Worm (Caenorhabditis elegans): Measurements from ENCODE around the gene F18E3.10.

F18E3.10 gene

DNA sequence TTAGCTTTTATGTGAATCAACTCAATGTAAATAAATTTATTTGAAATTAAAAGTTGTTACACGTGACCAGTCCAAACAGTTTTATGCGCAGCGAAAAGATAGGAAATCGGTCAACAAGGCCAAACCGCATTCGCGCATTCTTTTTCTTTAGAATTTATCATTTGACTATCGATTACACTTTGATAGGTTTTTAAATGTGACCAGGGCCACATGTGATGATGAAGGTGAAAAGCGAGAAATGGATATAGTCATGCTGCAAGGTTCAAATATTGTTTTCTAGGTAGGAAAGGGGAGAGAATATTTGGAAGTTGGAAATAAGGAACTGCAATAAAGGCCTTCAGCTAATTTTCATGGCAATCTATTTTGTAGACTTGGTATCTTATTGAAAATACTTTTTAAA, 12.7 kb upstream of the F18E3.10 start:
- no peak for TF ChIP-seq W03F9.2 (tag; optimal IDR thresholded peaks at IDR 0.05)
- TF ChIP-seq him-1 (tag; optimal IDR thresholded peaks at IDR 0.05) = no peak
- TF ChIP-seq dao-5 (tag; optimal IDR thresholded peaks at IDR 0.05) = no peak

DNA sequence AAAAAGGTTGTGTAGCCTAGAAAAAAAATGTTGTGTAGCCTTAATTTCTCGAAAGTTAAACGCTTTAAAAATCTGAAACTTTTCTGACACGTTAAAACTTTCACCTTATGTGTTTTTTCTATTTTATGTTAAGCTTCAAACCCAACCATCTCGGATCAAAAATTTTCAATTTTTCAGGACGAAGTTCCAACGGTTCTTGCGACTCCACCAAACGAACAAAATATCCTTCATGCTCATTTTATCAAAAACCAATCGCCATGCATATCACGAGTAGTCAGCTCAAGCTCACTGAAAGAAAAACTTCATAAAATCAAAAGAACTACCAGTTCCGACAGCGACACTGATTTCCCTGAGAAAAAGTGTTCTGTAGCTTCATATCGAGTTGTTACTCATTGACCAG, 12.3 kb upstream of the F18E3.10 start:
- TF ChIP-seq him-1 (tag; optimal IDR thresholded peaks at IDR 0.05) = no peak
- TF ChIP-seq W03F9.2 (tag; optimal IDR thresholded peaks at IDR 0.05) = no peak
- no peak for TF ChIP-seq dao-5 (tag; optimal IDR thresholded peaks at IDR 0.05)

DNA sequence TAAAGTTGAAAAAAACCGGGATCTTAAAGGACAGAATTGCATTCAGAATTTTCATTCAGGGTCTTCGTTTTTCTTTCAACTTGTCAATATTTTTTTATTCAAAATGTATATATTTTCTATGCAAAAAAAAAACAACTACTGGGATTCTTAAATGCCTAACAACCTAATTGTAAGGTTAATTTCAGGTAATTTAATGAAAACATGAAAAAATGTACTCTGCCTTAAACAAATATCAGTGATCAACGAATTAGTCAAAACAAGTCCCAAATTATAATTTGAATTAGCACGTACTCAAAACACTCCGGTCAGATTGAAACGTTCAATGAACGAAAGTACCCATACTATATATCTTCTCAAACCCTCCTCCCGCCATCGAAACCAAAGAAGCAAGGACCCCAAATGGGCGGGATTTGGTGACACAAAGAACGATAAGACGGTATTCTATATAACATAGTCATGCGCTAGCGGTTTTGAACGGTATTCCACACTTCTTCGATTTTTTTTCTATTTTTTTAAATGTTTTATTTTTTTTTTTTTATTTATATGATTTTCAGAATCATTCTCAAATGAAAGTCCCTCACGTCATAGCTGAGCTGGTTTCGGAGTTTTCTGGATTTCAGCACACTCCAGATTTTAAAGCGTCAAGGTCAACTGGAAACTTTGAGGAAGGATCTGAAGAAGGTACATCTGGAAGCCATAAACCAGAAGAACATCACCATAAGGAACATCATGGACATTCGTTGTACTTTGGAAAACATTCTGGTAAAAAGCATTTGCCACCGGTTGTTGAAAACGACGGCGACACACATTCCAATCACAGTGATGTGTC, 11.4 kb upstream of the F18E3.10 start, which contains the start of the genes ddo-2 and F25E5.8:
ddo-2 (minus strand) TSS at position 330 of the 829 bp plus-strand sequence.
F25E5.8 (plus strand) TSS at position 555 of the 829 bp plus-strand sequence.
- TF ChIP-seq W03F9.2 (tag; optimal IDR thresholded peaks at IDR 0.05) (no peak), him-1 (tag; optimal IDR thresholded peaks at IDR 0.05) (no peak), dao-5 (tag; optimal IDR thresholded peaks at IDR 0.05) (no peak)

DNA sequence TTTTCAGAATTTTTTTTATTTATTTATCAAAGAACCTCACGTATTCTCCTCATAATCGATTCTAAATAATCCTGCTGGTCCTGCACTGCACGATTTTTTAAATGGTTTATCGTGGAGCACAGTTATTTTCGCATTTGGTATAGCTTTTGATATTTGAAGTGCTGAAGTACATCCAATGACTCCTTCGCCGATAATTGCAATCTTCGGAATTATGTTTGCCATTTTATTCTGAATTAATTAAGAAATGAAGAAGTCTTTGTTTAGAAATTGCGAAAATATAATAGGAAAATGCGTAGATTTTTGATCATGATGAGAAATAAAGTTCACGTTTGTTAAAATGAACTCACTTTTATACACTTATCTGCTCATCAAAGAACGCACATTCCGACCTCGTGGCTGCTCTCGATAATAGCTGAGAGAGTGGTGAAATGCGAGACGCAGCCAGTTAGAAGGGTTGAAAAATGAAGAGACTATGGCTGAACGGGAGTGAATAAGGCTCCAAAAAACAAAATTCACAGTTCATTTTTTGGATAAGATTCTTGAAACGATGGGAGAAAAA, 10.6 kb upstream of the F18E3.10 start:
- TF ChIP-seq him-1 (tag; optimal IDR thresholded peaks at IDR 0.05) (no peak), dao-5 (tag; optimal IDR thresholded peaks at IDR 0.05) (no peak), W03F9.2 (tag; optimal IDR thresholded peaks at IDR 0.05) (peak; percentile 0)

DNA sequence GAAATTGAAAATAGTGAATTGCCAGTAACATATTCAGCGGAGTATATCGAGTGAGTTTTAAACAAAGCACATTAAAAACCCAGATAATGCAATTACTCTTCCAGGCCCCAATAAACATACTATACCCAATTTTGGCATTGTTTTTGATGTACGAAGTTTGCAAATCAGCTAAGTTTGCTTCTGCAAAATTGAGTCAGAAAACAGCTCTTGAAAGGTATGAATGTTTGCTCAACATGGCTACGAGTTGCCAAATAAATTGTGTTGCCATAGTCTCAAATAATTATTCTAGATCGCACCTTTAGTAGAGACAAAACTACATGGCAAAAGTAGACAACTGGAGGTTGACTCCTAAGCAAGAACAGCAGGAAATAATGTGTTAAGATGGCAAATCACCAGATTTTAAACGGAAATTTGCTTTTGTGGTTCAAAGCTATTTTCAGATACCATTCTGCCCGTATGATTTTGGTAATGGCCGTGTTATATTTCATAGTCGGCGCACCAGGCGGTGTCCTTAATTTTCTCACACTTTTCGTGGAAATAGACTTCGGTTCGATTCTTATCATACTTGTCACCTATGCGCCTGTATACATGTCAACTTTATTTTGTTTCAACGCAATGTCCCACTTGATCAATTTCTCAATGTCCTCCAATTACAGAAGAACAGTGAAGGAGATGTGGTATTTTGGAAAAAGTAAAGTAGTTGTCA, 8.4 kb upstream of the F18E3.10 start:
- TF ChIP-seq dao-5 (tag; optimal IDR thresholded peaks at IDR 0.05) (no peak), him-1 (tag; optimal IDR thresholded peaks at IDR 0.05) (no peak), W03F9.2 (tag; optimal IDR thresholded peaks at IDR 0.05) (no peak)

DNA sequence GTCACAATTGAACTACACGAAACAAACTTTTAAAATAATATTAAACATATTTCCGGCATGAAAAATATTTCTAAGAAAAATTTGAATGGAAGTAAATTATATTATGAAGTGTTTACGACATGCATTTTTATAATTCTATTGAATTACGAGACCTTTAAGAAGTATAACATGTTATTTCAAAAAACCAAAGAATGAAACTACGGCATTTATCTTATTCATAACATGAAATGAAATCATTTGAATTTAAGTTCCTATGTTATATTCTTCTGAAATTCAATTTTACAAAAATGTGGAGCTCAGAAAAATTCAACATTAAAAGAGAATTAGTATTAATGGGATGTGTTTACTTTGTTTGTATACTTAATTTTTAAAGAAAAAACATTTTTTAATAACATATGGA, 6.8 kb upstream of the F18E3.10 start, which contains the start of gene srw-71:
srw-71 (minus strand) TSS at position 101 of the 400 bp plus-strand sequence.
- no peak for TF ChIP-seq W03F9.2 (tag; optimal IDR thresholded peaks at IDR 0.05)
- TF ChIP-seq dao-5 (tag; optimal IDR thresholded peaks at IDR 0.05) = no peak
- TF ChIP-seq him-1 (tag; optimal IDR thresholded peaks at IDR 0.05) = no peak

DNA sequence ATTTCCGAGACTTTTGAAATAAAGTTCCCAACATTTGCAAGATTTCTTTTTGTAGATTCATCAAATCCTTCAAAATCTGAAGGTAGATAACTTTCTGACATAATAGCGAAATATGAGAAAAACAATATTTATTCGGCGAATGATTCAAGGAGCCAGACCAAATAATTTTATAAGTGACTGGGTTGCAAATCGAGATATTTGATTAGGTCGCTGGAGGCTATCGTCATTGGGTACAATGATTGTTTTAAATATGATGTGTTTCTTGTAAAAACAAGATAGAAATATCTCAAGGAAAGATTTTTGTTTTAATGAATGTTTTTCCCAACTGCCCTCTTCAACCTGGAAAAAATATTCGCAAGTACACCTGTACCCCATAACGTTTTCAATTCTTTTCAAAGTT, 4.6 kb upstream of the F18E3.10 start, which contains the start of gene srw-69:
srw-69 (minus strand) TSS at position 101 of the 400 bp plus-strand sequence.
- no peak for TF ChIP-seq him-1 (tag; optimal IDR thresholded peaks at IDR 0.05)
- TF ChIP-seq dao-5 (tag; optimal IDR thresholded peaks at IDR 0.05) = no peak
- no peak for TF ChIP-seq W03F9.2 (tag; optimal IDR thresholded peaks at IDR 0.05)

DNA sequence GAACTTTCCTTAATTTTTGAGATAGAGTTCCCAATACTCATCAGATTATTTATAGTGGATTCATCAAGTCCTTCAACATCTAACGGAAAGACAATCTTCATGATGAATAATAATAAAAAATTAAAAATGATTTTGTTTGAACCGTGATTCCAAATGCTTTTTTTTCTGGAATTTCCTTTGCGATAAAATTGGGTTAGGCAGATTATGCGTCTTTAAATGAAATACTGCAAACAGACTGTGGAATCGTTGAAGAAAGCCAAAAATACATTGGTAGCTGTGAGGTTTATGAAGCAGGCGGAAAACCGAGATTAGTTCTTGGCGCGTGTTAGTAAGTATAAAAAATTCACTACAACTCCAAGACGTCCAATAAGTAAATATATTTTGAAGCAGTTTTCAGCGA, 2.4 kb upstream of the F18E3.10 start, which contains the start of gene srw-68:
srw-68 (minus strand) TSS at position 101 of the 400 bp plus-strand sequence.
- TF ChIP-seq W03F9.2 (tag; optimal IDR thresholded peaks at IDR 0.05) (no peak), him-1 (tag; optimal IDR thresholded peaks at IDR 0.05) (no peak), dao-5 (tag; optimal IDR thresholded peaks at IDR 0.05) (no peak)

DNA sequence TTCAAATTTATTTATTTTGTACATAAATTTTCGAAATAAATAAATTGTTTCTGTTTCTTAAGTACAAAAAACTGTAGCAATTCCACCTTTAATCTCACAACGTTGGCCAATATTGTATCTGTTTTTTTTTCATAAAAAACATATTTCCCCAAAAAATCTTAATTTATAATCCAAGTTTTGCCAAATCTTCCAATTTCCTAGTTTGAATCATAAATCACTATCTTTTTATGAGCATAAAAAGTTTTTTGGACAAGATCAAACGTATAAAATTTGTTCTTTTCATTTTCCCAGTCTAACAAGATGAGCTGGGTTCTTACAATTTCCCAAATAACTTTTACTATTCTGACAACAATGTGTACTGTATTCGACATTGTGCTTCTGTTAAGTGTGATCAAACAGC, 4.1 kb downstream of the F18E3.10 start, which contains the start of gene srxa-4:
srxa-4 (plus strand) TSS at position 301 of the 400 bp plus-strand sequence.
- TF ChIP-seq W03F9.2 (tag; optimal IDR thresholded peaks at IDR 0.05) = no peak
- TF ChIP-seq him-1 (tag; optimal IDR thresholded peaks at IDR 0.05) = no peak
- TF ChIP-seq dao-5 (tag; optimal IDR thresholded peaks at IDR 0.05) = no peak

DNA sequence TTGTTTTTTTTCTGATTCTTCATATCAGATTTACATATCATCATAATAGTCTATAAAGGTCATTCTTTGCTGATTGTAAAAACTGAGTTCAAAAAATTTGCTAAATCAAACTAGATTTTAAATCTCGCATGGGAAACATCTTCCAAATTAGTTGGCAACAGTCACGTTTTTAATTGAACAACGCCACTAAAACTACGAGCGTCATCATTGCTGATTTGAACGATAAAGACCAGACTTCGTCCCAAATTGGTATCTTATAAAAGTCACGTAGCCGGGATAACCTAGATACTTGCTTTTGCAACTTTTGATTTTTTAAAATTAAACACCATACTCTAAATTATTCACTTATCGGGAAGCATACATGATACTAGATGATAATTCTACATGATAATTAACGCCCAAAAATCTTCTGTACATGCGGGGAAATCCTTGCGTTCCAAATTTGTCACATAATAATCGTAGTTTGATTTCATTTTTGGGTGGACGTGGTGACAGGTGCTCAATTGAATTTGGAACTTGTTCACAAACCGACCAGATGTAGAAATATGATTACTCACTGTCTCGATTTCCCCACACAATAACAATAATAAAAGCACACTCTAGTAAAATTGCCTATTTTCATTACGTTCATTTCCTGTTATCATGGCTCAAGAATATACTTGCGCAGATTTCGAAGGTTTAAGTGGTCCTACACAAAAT, 7.1 kb downstream of the F18E3.10 start, which contains the start of gene srw-67:
srw-67 (plus strand) TSS at position 643 of the 699 bp plus-strand sequence.
- TF ChIP-seq him-1 (tag; optimal IDR thresholded peaks at IDR 0.05) (no peak), W03F9.2 (tag; optimal IDR thresholded peaks at IDR 0.05) (no peak), dao-5 (tag; optimal IDR thresholded peaks at IDR 0.05) (no peak)

DNA sequence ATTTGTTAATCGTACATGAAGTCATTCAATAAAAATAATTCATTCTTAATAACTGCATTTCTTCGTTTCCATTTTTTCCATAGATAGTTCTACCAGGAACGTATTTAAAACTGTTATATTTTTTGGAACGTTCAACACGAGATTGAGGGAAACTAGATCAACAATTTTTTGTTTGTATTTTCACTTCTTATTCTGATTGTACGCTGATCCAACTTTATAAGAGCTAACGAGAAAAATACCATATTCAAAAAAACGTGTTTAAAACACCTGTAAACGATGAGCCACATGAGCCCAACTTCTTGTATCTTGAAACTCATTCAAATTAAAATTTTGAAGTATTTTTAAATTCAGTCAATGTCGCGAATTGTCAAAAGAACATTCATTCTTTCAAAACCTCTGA, 7.7 kb downstream of the F18E3.10 start:
- TF ChIP-seq dao-5 (tag; optimal IDR thresholded peaks at IDR 0.05) (no peak), W03F9.2 (tag; optimal IDR thresholded peaks at IDR 0.05) (no peak), him-1 (tag; optimal IDR thresholded peaks at IDR 0.05) (no peak)

DNA sequence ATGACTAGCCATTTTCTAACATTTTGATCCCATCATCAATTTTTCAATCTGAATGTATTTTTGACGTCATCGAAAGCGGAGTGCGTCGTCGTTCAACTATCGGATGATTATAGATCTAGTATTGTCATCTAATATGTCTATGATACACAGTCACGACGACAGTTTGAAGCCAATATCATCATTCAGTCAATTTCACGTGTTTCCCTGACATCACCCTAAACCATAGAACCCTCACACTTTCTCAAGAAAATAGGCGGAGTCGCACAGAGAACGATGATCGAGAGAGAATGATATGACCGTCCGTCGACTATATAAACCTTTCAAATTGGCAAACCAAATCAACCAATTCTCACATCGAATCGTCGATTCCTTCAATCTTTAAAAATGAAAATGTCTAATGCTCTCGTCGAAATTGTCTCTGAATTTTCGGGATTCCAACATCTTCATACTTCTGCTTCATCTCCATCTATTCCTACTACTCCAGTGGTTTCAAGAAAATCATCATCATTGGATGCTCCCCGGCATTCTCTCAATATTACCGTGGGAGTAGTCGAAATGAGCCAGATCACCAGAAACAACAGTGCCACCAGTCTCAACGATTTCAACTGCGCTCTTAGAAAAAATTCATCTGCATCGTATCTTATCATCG, 8.3 kb downstream of the F18E3.10 start, which contains the start of gene F18E3.13:
F18E3.13 (plus strand) TSS at position 385 of the 649 bp plus-strand sequence.
- TF ChIP-seq W03F9.2 (tag; optimal IDR thresholded peaks at IDR 0.05) = no peak
- no peak for TF ChIP-seq dao-5 (tag; optimal IDR thresholded peaks at IDR 0.05)
- no peak for TF ChIP-seq him-1 (tag; optimal IDR thresholded peaks at IDR 0.05)
